Fruit fly (Drosophila melanogaster) whole organism, prepupa: ENCODE results near the gene Send1.
A peak's percentile ranks its signal among the peaks of the same experiment; 100 is the strongest.

Experiments used
- Blimp-1 ChIP-seq: fragments of 200-800 bp; sonication (Bioruptor generic); optimal IDR thresholded peaks from 3 replicates; lab custom pipeline; 2017; ENCODE audit warnings: missing biosample characterization, missing genetic modification characterization, mild to moderate bottlenecking, moderate library complexity, missing genetic modification reagents
- CG10631 ChIP-seq: fragments of 200-800 bp; sonication (Bioruptor generic); optimal IDR thresholded peaks from 2 replicates; lab custom pipeline; 2016; ENCODE audit warnings: missing biosample characterization, missing genetic modification characterization
- CG11294 ChIP-seq: fragments of 200-800 bp; sonication (Bioruptor generic); IDR thresholded peaks from 2 replicates; pipeline ENCODE4 v1.3.6; 2022; ENCODE audit warnings: missing biosample characterization, missing genetic modification characterization
- CG11762 ChIP-seq: fragments of 200-800 bp; sonication (Bioruptor generic); optimal IDR thresholded peaks from 3 replicates; lab custom pipeline; 2016; ENCODE audit warnings: missing biosample characterization, missing genetic modification characterization; ENCODE audit not compliant: insufficient read depth
- CG15336 ChIP-seq: fragments of 200-800 bp; sonication (Bioruptor generic); IDR thresholded peaks from 2 replicates; pipeline ENCODE4 v1.3.6; 2022; ENCODE audit warnings: missing biosample characterization, missing genetic modification characterization
- CG1621 ChIP-seq: fragments of 200-800 bp; sonication (Bioruptor generic); optimal IDR thresholded peaks from 3 replicates; lab custom pipeline; 2018; ENCODE audit warnings: missing biosample characterization, mild to moderate bottlenecking, missing genetic modification characterization
- CG16779 ChIP-seq: fragments of 200-800 bp; sonication (Bioruptor generic); optimal IDR thresholded peaks from 3 replicates; lab custom pipeline; 2017; ENCODE audit warnings: missing biosample characterization, mild to moderate bottlenecking, missing genetic modification characterization
- CG3032 ChIP-seq: fragments of 200-800 bp; optimal IDR thresholded peaks from 2 replicates; lab custom pipeline; 2019; ENCODE audit warnings: missing biosample characterization, mild to moderate bottlenecking, missing genetic modification characterization, moderate library complexity
- CG31627 ChIP-seq: fragments of 200-800 bp; sonication (Bioruptor generic); optimal IDR thresholded peaks from 3 replicates; lab custom pipeline; 2016; ENCODE audit warnings: missing biosample characterization, missing genetic modification characterization
- CG3919 ChIP-seq: fragments of 200-800 bp; sonication (Bioruptor generic); optimal IDR thresholded peaks from 3 replicates; lab custom pipeline; 2016; ENCODE audit warnings: missing biosample characterization, missing genetic modification characterization
- CG6163 ChIP-seq: fragments of 200-800 bp; sonication (Bioruptor generic); IDR thresholded peaks from 3 replicates; pipeline ENCODE4 v1.3.6; 2022; ENCODE audit warnings: missing biosample characterization, missing genetic modification characterization
- CG6276 ChIP-seq: fragments of 200-800 bp; sonication (Bioruptor generic); optimal IDR thresholded peaks from 2 replicates; lab custom pipeline; 2017; ENCODE audit warnings: missing biosample characterization, mild to moderate bottlenecking, missing genetic modification characterization
- CG6808 ChIP-seq: fragments of 200-800 bp; sonication (Bioruptor generic); optimal IDR thresholded peaks from 3 replicates; lab custom pipeline; 2017; ENCODE audit warnings: missing biosample characterization, missing genetic modification characterization, mild to moderate bottlenecking, moderate library complexity, missing genetic modification reagents
- CG6854 ChIP-seq: fragments of 200-800 bp; sonication (Bioruptor generic); optimal IDR thresholded peaks from 2 replicates; lab custom pipeline; 2017; ENCODE audit warnings: missing biosample characterization, mild to moderate bottlenecking, missing genetic modification characterization
- CG8632 ChIP-seq: fragments of 200-800 bp; sonication (Bioruptor generic); optimal IDR thresholded peaks from 3 replicates; lab custom pipeline; 2016; ENCODE audit warnings: missing biosample characterization, missing genetic modification characterization
- Eip78C ChIP-seq: fragments of 200-800 bp; sonication (Bioruptor generic); peaks from one replicate; lab custom pipeline; 2016; ENCODE audit warnings: missing biosample characterization, missing genetic modification characterization
- Eip93F ChIP-seq: fragments of 200-800 bp; sonication (Bioruptor generic); optimal IDR thresholded peaks from 2 replicates; lab custom pipeline; 2016; ENCODE audit warnings: missing biosample characterization, mild to moderate bottlenecking, missing genetic modification characterization
- Ets21C ChIP-seq: fragments of 200-800 bp; sonication (Bioruptor generic); optimal IDR thresholded peaks from 3 replicates; lab custom pipeline; 2016; ENCODE audit warnings: missing biosample characterization, missing genetic modification characterization
- Ets96B ChIP-seq: fragments of 200-800 bp; optimal IDR thresholded peaks from 2 replicates; lab custom pipeline; 2019; ENCODE audit warnings: missing biosample characterization, mild to moderate bottlenecking, missing genetic modification characterization, moderate library complexity
- Gug ChIP-seq: fragments of 200-800 bp; sonication (Bioruptor generic); IDR thresholded peaks from 2 replicates; pipeline ENCODE4 v1.3.6; 2022; ENCODE audit warnings: missing biosample characterization, missing genetic modification characterization
- Hr39 ChIP-seq: fragments of 200-800 bp; sonication (Bioruptor generic); optimal IDR thresholded peaks from 2 replicates; lab custom pipeline; 2016; ENCODE audit warnings: missing biosample characterization, missing genetic modification characterization
- Met ChIP-seq: fragments of 200-800 bp; sonication (Bioruptor generic); optimal IDR thresholded peaks from 3 replicates; lab custom pipeline; 2016; ENCODE audit warnings: missing biosample characterization, missing genetic modification characterization
- OdsH ChIP-seq: fragments of 200-800 bp; sonication (Bioruptor generic); optimal IDR thresholded peaks from 3 replicates; lab custom pipeline; 2016; ENCODE audit warnings: missing biosample characterization, missing genetic modification characterization
- Sox14 ChIP-seq: fragments of 200-800 bp; sonication (Bioruptor generic); optimal IDR thresholded peaks from 3 replicates; lab custom pipeline; 2016; ENCODE audit warnings: missing biosample characterization, missing genetic modification characterization
- achi ChIP-seq: fragments of 200-800 bp; sonication (Bioruptor generic); optimal IDR thresholded peaks from 3 replicates; lab custom pipeline; 2016; ENCODE audit warnings: missing biosample characterization, missing genetic modification characterization
- acj6 ChIP-seq: fragments of 200-800 bp; sonication (Bioruptor generic); optimal IDR thresholded peaks from 3 replicates; lab custom pipeline; 2016; ENCODE audit warnings: missing biosample characterization, missing genetic modification characterization
- eg ChIP-seq: fragments of 200-800 bp; sonication (Bioruptor generic); IDR thresholded peaks from 3 replicates; pipeline ENCODE4 v1.3.6; 2022; ENCODE audit warnings: missing biosample characterization, missing genetic modification characterization
- fd59A ChIP-seq: fragments of 200-800 bp; sonication (Bioruptor generic); optimal IDR thresholded peaks from 2 replicates; lab custom pipeline; 2017; ENCODE audit warnings: missing biosample characterization, mild to moderate bottlenecking, missing genetic modification characterization, missing genetic modification reagents
- fd85E ChIP-seq: fragments of 200-800 bp; sonication (Bioruptor generic); optimal IDR thresholded peaks from 3 replicates; lab custom pipeline; 2016; ENCODE audit warnings: missing biosample characterization, missing genetic modification characterization
- fkh ChIP-seq: fragments of 200-800 bp; sonication (Bioruptor generic); optimal IDR thresholded peaks from 3 replicates; lab custom pipeline; 2017; ENCODE audit warnings: missing biosample characterization, mild to moderate bottlenecking, missing genetic modification characterization, moderate library complexity
- lz ChIP-seq: fragments of 200-800 bp; sonication (Bioruptor generic); optimal IDR thresholded peaks from 3 replicates; lab custom pipeline; 2016; ENCODE audit warnings: missing biosample characterization, missing genetic modification characterization
- net ChIP-seq: fragments of 200-800 bp; sonication (Bioruptor generic); optimal IDR thresholded peaks from 3 replicates; lab custom pipeline; 2016; ENCODE audit warnings: missing biosample characterization, missing genetic modification characterization
- salr ChIP-seq, 2 experiments: fragments of 200-800 bp; sonication (Bioruptor generic); optimal IDR thresholded peaks; 3 replicates each; lab custom pipeline; 2016 to 2018; ENCODE audit warnings: missing biosample characterization in 2 of 2, missing genetic modification characterization in 2 of 2, mild to moderate bottlenecking in 1 of 2
- spab ChIP-seq: fragments of 200-800 bp; sonication (Bioruptor generic); optimal IDR thresholded peaks from 2 replicates; lab custom pipeline; 2017; ENCODE audit warnings: missing biosample characterization, mild to moderate bottlenecking, missing genetic modification characterization, missing genetic modification reagents
- svp ChIP-seq: fragments of 200-800 bp; sonication (Bioruptor generic); peaks from one replicate; lab custom pipeline; 2016; ENCODE audit warnings: missing biosample characterization, missing genetic modification characterization
- topi ChIP-seq: fragments of 200-800 bp; sonication (Bioruptor generic); optimal IDR thresholded peaks from 3 replicates; lab custom pipeline; 2016; ENCODE audit warnings: missing biosample characterization, missing genetic modification characterization
- vri ChIP-seq: fragments of 200-800 bp; sonication (Bioruptor generic); optimal IDR thresholded peaks from 3 replicates; lab custom pipeline; 2016; ENCODE audit warnings: missing biosample characterization, mild to moderate bottlenecking, missing genetic modification characterization

Send1 gene

DNA sequence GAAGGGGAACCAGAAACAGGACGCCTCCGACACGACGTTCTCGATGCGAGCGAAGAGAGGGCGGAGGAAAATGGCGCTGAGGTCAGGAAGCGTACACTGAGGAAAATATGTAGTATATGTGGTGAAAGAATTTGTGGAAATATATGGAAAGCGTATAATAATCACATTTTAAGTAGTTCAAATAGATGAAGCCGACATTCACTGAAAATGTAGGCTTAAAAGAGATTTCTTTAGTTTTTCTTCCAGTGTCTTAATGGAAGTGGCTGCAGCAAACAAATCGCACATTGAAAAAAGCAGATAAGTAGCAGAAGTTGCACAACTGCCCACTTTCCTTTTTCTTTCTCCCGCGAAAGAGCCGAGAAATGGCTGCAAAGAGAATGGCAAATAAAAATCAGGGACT lies 5.3 kb downstream of the Send1 start (continued):
- peak; percentile 10 for TF ChIP-seq Hr39 (GFP tag; lab: Kevin White, UChicago)
- TF ChIP-seq CG3919 (GFP tag; lab: Kevin White, UChicago) = peak; percentile 25
- TF ChIP-seq CG1621 (tag; lab: Kevin White, UChicago) = no peak
- no peak for TF ChIP-seq CG6276
- TF ChIP-seq Ets21C (GFP tag; lab: Kevin White, UChicago) = no peak
- no peak for TF ChIP-seq CG11294
- TF ChIP-seq CG11762 (GFP tag; lab: Kevin White, UChicago) = no peak
- no peak for TF ChIP-seq Eip93F (GFP tag; lab: Kevin White, UChicago)
- TF ChIP-seq salr (GFP tag; optimal IDR thresholded peaks at IDR 0.05; lab: Kevin White, UChicago) = no peak
- no peak for TF ChIP-seq CG8632 (GFP tag; lab: Kevin White, UChicago)
- no peak for TF ChIP-seq net (GFP tag; lab: Kevin White, UChicago)
- no peak for TF ChIP-seq topi (GFP tag; lab: Kevin White, UChicago)
- TF ChIP-seq Eip78C (GFP tag; lab: Kevin White, UChicago) = peak; percentile 63
- TF ChIP-seq CG6854 = no peak
- TF ChIP-seq Met (GFP tag; lab: Kevin White, UChicago) = no peak
- no peak for TF ChIP-seq CG6163 (GFP tag; lab: Robert Waterston, UW)
- peak; percentile 13 for TF ChIP-seq OdsH
- no peak for TF ChIP-seq lz (GFP tag; lab: Kevin White, UChicago)
- TF ChIP-seq Sox14 (GFP tag; lab: Kevin White, UChicago) = no peak
- no peak for TF ChIP-seq achi (GFP tag; lab: Kevin White, UChicago)
- no peak for TF ChIP-seq CG16779 (tag; lab: Kevin White, UChicago)
- TF ChIP-seq CG6808 (GFP tag; lab: Kevin White, UChicago) = peak; percentile 9
- TF ChIP-seq fkh = no peak
- TF ChIP-seq CG31627 (GFP tag; lab: Kevin White, UChicago) = peak; percentile 14
- no peak for TF ChIP-seq vri (GFP tag; lab: Kevin White, UChicago)
- TF ChIP-seq CG15336 (GFP tag; lab: Robert Waterston, UW) = no peak
- TF ChIP-seq acj6 (GFP tag; lab: Kevin White, UChicago) = peak; percentile 31
- TF ChIP-seq CG10631 (GFP tag; lab: Kevin White, UChicago) = peak; percentile 8
- no peak for TF ChIP-seq Gug (GFP tag; lab: Robert Waterston, UW)

DNA sequence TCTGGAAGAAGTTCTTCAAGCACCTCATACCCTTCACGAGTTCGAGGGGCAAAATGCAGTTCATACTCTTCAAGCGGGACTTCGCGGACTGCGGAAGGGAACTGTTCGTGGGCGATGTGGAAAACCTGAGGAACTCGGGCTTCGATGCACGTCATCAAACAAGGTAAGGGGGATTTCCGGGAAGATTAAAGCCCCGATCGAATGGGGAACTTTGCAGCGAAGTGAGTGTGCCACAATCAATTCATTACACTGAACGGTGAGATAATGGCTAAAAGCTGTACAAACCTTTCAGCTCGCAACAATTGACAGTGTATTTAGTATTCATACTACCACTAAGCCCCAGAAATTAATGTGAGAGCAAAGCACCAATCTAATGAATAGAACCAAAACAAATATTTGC lies 12.1 kb downstream of the Send1 start:
- TF ChIP-seq Ets96B (tag; lab: Kevin White, UChicago) (no peak), fd85E (GFP tag; lab: Kevin White, UChicago) (no peak), spab (GFP tag; lab: Kevin White, UChicago) (no peak), fd59A (GFP tag; lab: Kevin White, UChicago) (no peak), CG16779 (tag; lab: Kevin White, UChicago) (no peak), CG3032 (tag; lab: Kevin White, UChicago) (no peak), fkh (no peak), Blimp-1 (GFP tag; lab: Kevin White, UChicago) (no peak)

DNA sequence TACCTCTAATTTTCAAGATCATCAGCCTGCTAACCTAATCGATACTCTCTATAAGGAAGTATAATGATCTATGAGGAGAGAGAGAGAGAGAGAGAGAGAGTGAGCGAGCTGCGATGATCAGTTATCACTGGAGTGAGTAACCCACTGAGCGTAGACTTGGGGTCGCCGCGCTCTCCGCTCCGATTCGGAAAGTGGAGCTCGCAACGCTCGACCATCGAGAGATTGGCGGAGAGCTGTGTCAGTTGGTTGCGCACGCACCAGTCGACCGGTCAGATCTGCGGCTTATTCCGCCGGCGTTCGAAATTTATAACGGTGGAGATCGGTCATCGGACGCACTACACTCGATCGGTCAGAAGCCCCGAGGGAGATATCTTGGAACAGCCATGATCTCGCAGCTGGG lies 12.7 kb downstream of the Send1 start, which contains the start of gene CG4267:
CG4267 (plus strand) TSS at position 240 of the 400 bp plus-strand sequence.
- TF ChIP-seq CG6163 (GFP tag; lab: Robert Waterston, UW) (peak; percentile 44; the same call in 1 of the 3 replicates), svp (peak; percentile 93), Eip78C (GFP tag; lab: Kevin White, UChicago) (peak; percentile 64), lz (GFP tag; lab: Kevin White, UChicago) (no peak), eg (GFP tag; lab: Robert Waterston, UW) (0 out of 3 replicates have a peak, but pooled peaks have one; percentile 25), CG3032 (tag; lab: Kevin White, UChicago) (no peak)
